Fruit fly (Drosophila melanogaster) whole organism, embryonic: Measurements from ENCODE around the gene Sf3b2.

Experiments used
- B-H1 ChIP-seq: fragments of 200-800 bp; sonication (Bioruptor generic); IDR thresholded peaks from 3 replicates; pipeline ENCODE4 v1.3.6; 2022; ENCODE audit warnings: missing biosample characterization, missing genetic modification characterization
- CG11398 ChIP-seq: fragments of 200-800 bp; sonication (Bioruptor generic); optimal IDR thresholded peaks from 2 replicates; lab custom pipeline; 2016; ENCODE audit warnings: missing biosample characterization, missing genetic modification characterization
- CG11695 ChIP-seq: fragments of 200-800 bp; sonication (Bioruptor generic); IDR thresholded peaks from 3 replicates; pipeline ENCODE4 v1.3.6; 2022; ENCODE audit warnings: missing biosample characterization, missing genetic modification characterization
- CG12071 ChIP-seq: fragments of 200-800 bp; sonication (Bioruptor generic); optimal IDR thresholded peaks from 3 replicates; lab custom pipeline; 2018; ENCODE audit warnings: missing biosample characterization, mild to moderate bottlenecking, missing genetic modification characterization
- CG13424 ChIP-seq: fragments of 200-800 bp; sonication (Bioruptor generic); optimal IDR thresholded peaks from 2 replicates; lab custom pipeline; 2019; ENCODE audit warnings: missing biosample characterization, mild to moderate bottlenecking, missing genetic modification characterization, moderate library complexity
- CG14667 ChIP-seq: fragments of 200-800 bp; sonication (Bioruptor generic); IDR thresholded peaks from 2 replicates; pipeline ENCODE4 v1.3.6; 2022; ENCODE audit warnings: missing biosample characterization, missing genetic modification characterization
- CG15479 ChIP-seq: fragments of 200-800 bp; sonication (Bioruptor generic); optimal IDR thresholded peaks from 3 replicates; lab custom pipeline; 2019; ENCODE audit warnings: missing biosample characterization, mild to moderate bottlenecking, missing genetic modification characterization, moderate library complexity
- CG15696 ChIP-seq: fragments of 200-800 bp; sonication (Bioruptor generic); optimal IDR thresholded peaks from 2 replicates; lab custom pipeline; 2019; ENCODE audit warnings: missing biosample characterization, mild to moderate bottlenecking, missing genetic modification characterization, moderate library complexity
- CG1792 ChIP-seq: fragments of 200-800 bp; sonication (Bioruptor generic); optimal IDR thresholded peaks from 2 replicates; lab custom pipeline; 2016; ENCODE audit warnings: missing biosample characterization, missing genetic modification characterization
- CG18262 ChIP-seq: fragments of 200-800 bp; optimal IDR thresholded peaks from 3 replicates; lab custom pipeline; 2019; ENCODE audit warnings: missing biosample characterization, mild to moderate bottlenecking, missing genetic modification characterization, moderate library complexity
- CG18476 ChIP-seq: fragments of 200-800 bp; sonication (Bioruptor generic); optimal IDR thresholded peaks from 2 replicates; lab custom pipeline; 2016; ENCODE audit warnings: missing biosample characterization, mild to moderate bottlenecking, missing genetic modification characterization
- CG3281 ChIP-seq: fragments of 200-800 bp; sonication (Bioruptor generic); optimal IDR thresholded peaks from 3 replicates; lab custom pipeline; 2017; ENCODE audit warnings: missing biosample characterization, mild to moderate bottlenecking, missing genetic modification characterization
- CG4617 ChIP-seq: fragments of 200-800 bp; sonication (Bioruptor generic); optimal IDR thresholded peaks from 3 replicates; lab custom pipeline; 2016; ENCODE audit warnings: missing biosample characterization, missing genetic modification characterization, borderline replicate concordance
- CG5245 ChIP-seq: fragments of 200-800 bp; sonication (Bioruptor generic); optimal IDR thresholded peaks from 3 replicates; lab custom pipeline; 2016; ENCODE audit warnings: missing biosample characterization, missing genetic modification characterization
- CG6254 ChIP-seq: fragments of 200-800 bp; sonication (Bioruptor generic); optimal IDR thresholded peaks from 3 replicates; lab custom pipeline; 2017; ENCODE audit warnings: mild to moderate bottlenecking, missing biosample characterization, missing genetic modification reagents, missing genetic modification characterization
- CG6765 ChIP-seq: fragments of 200-800 bp; sonication (Bioruptor generic); optimal IDR thresholded peaks from 3 replicates; lab custom pipeline; 2017; ENCODE audit warnings: missing biosample characterization, mild to moderate bottlenecking, missing genetic modification characterization
- CG8924 ChIP-seq: fragments of 200-800 bp; optimal IDR thresholded peaks from 3 replicates; lab custom pipeline; 2019; ENCODE audit warnings: missing biosample characterization, mild to moderate bottlenecking, missing genetic modification characterization, moderate library complexity
- Chrac-16 ChIP-seq: fragments of 200-800 bp; sonication (Bioruptor generic); optimal IDR thresholded peaks from 3 replicates; lab custom pipeline; 2016; ENCODE audit warnings: missing biosample characterization, missing genetic modification characterization
- E2f2 ChIP-seq: fragments of 200-800 bp; sonication (Bioruptor generic); IDR thresholded peaks from 2 replicates; pipeline ENCODE4 v1.3.6; 2022; ENCODE audit warnings: missing biosample characterization, missing genetic modification characterization
- Elba2 ChIP-seq: fragments of 200-800 bp; sonication (Bioruptor generic); optimal IDR thresholded peaks from 3 replicates; lab custom pipeline; 2016; ENCODE audit warnings: missing biosample characterization, missing genetic modification characterization
- HLHmδ ChIP-seq: fragments of 200-800 bp; sonication (Bioruptor generic); optimal IDR thresholded peaks from 2 replicates; lab custom pipeline; 2018; ENCODE audit warnings: missing biosample characterization, mild to moderate bottlenecking, missing genetic modification characterization, moderate library complexity
- HmgZ ChIP-seq: fragments of 200-800 bp; sonication (Bioruptor generic); optimal IDR thresholded peaks from 2 replicates; lab custom pipeline; 2018; ENCODE audit warnings: missing biosample characterization, mild to moderate bottlenecking, missing genetic modification characterization
- Hr3 ChIP-seq: fragments of 200-800 bp; sonication (Bioruptor generic); optimal IDR thresholded peaks from 3 replicates; lab custom pipeline; 2016; ENCODE audit warnings: missing biosample characterization, missing genetic modification characterization
- Opbp ChIP-seq: fragments of 200-800 bp; sonication (Bioruptor generic); IDR thresholded peaks from 3 replicates; pipeline ENCODE4 v1.3.6; 2022; ENCODE audit warnings: missing biosample characterization, missing genetic modification characterization; ENCODE audit not compliant: partially characterized antibody
- Ssrp ChIP-seq: fragments of 200-800 bp; sonication (Bioruptor generic); optimal IDR thresholded peaks from 2 replicates; lab custom pipeline; 2018; ENCODE audit warnings: missing biosample characterization, mild to moderate bottlenecking, missing genetic modification characterization, moderate library complexity
- Xrp1 ChIP-seq: fragments of 200-800 bp; sonication (Bioruptor generic); IDR thresholded peaks from 2 replicates; pipeline ENCODE4 v1.3.6; 2022; ENCODE audit warnings: missing biosample characterization, missing genetic modification characterization
- YL-1 ChIP-seq: fragments of 200-800 bp; sonication (Bioruptor generic); optimal IDR thresholded peaks from 3 replicates; lab custom pipeline; 2017; ENCODE audit warnings: missing biosample characterization, mild to moderate bottlenecking, missing genetic modification characterization
- ac ChIP-seq: fragments of 200-800 bp; sonication (Bioruptor generic); optimal IDR thresholded peaks from 3 replicates; lab custom pipeline; 2017; ENCODE audit warnings: missing biosample characterization, mild to moderate bottlenecking, missing genetic modification characterization
- al ChIP-seq: fragments of 200-800 bp; sonication (Bioruptor generic); IDR thresholded peaks from 2 replicates; pipeline ENCODE4 v1.3.6; 2022; ENCODE audit warnings: missing biosample characterization, missing genetic modification characterization
- bcd ChIP-seq: fragments of 200-800 bp; sonication (Bioruptor generic); optimal IDR thresholded peaks from 2 replicates; lab custom pipeline; 2017; ENCODE audit warnings: missing biosample characterization, mild to moderate bottlenecking, missing genetic modification characterization
- cad ChIP-seq: fragments of >200 bp; optimal IDR thresholded peaks from 2 replicates; lab custom pipeline; 2017; ENCODE audit warnings: missing biosample characterization, missing genetic modification characterization
- caup ChIP-seq: fragments of 200-800 bp; sonication (Bioruptor generic); optimal IDR thresholded peaks from 3 replicates; lab custom pipeline; 2017; ENCODE audit warnings: missing biosample characterization, mild to moderate bottlenecking, missing genetic modification characterization, moderate library complexity; ENCODE audit not compliant: severe bottlenecking
- crc ChIP-seq: fragments of 200-800 bp; sonication (Bioruptor generic); optimal IDR thresholded peaks from 2 replicates; lab custom pipeline; 2016; ENCODE audit warnings: missing biosample characterization, missing genetic modification characterization
- crp ChIP-seq, 2 experiments: fragments of 200-800 bp; sonication (Bioruptor generic); optimal IDR thresholded peaks; 2 replicates in 1 of 2; 3 replicates in 1 of 2; lab custom pipeline; 2017; ENCODE audit warnings: missing biosample characterization in 2 of 2, missing genetic modification characterization in 2 of 2, mild to moderate bottlenecking in 1 of 2, moderate library complexity in 1 of 2
- dan ChIP-seq: fragments of 200-800 bp; sonication (Bioruptor generic); IDR thresholded peaks from 2 replicates; pipeline ENCODE4 v1.3.6; 2022; ENCODE audit warnings: missing biosample characterization, missing genetic modification characterization
- dm ChIP-seq: fragments of 200-800 bp; sonication (Bioruptor generic); optimal IDR thresholded peaks from 3 replicates; lab custom pipeline; 2016; ENCODE audit warnings: missing biosample characterization, missing genetic modification characterization
- ewg ChIP-seq: fragments of 200-800 bp; sonication (Bioruptor generic); optimal IDR thresholded peaks from 3 replicates; lab custom pipeline; 2017; ENCODE audit warnings: mild to moderate bottlenecking, missing biosample characterization, missing genetic modification reagents, missing genetic modification characterization
- fd96Cb ChIP-seq: fragments of 200-800 bp; sonication (Bioruptor generic); optimal IDR thresholded peaks from 2 replicates; lab custom pipeline; 2018; ENCODE audit warnings: missing biosample characterization, mild to moderate bottlenecking, missing genetic modification characterization, moderate library complexity
- gem ChIP-seq: fragments of 200-800 bp; sonication (Bioruptor generic); optimal IDR thresholded peaks from 2 replicates; lab custom pipeline; 2019; ENCODE audit warnings: missing biosample characterization, mild to moderate bottlenecking, missing genetic modification characterization, moderate library complexity
- grn ChIP-seq: fragments of 200-800 bp; sonication (Bioruptor generic); optimal IDR thresholded peaks from 3 replicates; lab custom pipeline; 2017; ENCODE audit warnings: missing biosample characterization, missing genetic modification characterization
- gro ChIP-seq: fragments of 200-800 bp; sonication (Bioruptor generic); optimal IDR thresholded peaks from 2 replicates; lab custom pipeline; 2016; ENCODE audit warnings: missing biosample characterization, missing genetic modification characterization
- gsb ChIP-seq: fragments of 200-800 bp; sonication (Bioruptor generic); IDR thresholded peaks from 2 replicates; pipeline ENCODE4 v1.3.6; 2022; ENCODE audit warnings: missing biosample characterization, missing genetic modification characterization
- kay ChIP-seq: fragments of 200-800 bp; sonication (Bioruptor generic); optimal IDR thresholded peaks from 2 replicates; lab custom pipeline; 2016; ENCODE audit warnings: missing biosample characterization, missing genetic modification characterization
- org-1 ChIP-seq: fragments of 200-800 bp; sonication (Bioruptor generic); optimal IDR thresholded peaks from 2 replicates; lab custom pipeline; 2017; ENCODE audit warnings: missing biosample characterization, missing genetic modification characterization
- sd ChIP-seq: fragments of 200-800 bp; sonication (Bioruptor generic); optimal IDR thresholded peaks from 3 replicates; lab custom pipeline; 2018; ENCODE audit warnings: missing biosample characterization, mild to moderate bottlenecking, missing genetic modification characterization, moderate library complexity
- sens ChIP-seq: fragments of 200-800 bp; sonication (Bioruptor generic); peaks from one replicate; lab custom pipeline; 2016; ENCODE audit warnings: missing biosample characterization, missing genetic modification characterization
- sisA ChIP-seq: fragments of 200-800 bp; sonication (Bioruptor generic); IDR thresholded peaks from 2 replicates; pipeline ENCODE4 v1.3.6; 2022; ENCODE audit warnings: missing biosample characterization, missing genetic modification characterization
- sug ChIP-seq: fragments of 200-800 bp; optimal IDR thresholded peaks from 2 replicates; lab custom pipeline; 2019; ENCODE audit warnings: missing biosample characterization, mild to moderate bottlenecking, missing genetic modification characterization, moderate library complexity
- tin ChIP-seq: fragments of 200-800 bp; sonication (Bioruptor generic); optimal IDR thresholded peaks from 3 replicates; lab custom pipeline; 2016; ENCODE audit warnings: missing biosample characterization, missing genetic modification characterization
- vnd ChIP-seq: fragments of 200-800 bp; sonication (Bioruptor generic); IDR thresholded peaks from 3 replicates; pipeline ENCODE4 v1.3.6; 2022; ENCODE audit warnings: missing biosample characterization, missing genetic modification characterization; ENCODE audit not compliant: partially characterized antibody
- wdn ChIP-seq: fragments of 200-800 bp; sonication (Bioruptor generic); IDR thresholded peaks from 2 replicates; pipeline ENCODE4 v1.3.6; 2022; ENCODE audit warnings: missing biosample characterization, missing genetic modification characterization
- zfh1 ChIP-seq: fragments of 200-800 bp; sonication (Bioruptor generic); IDR thresholded peaks from 3 replicates; pipeline ENCODE4 v1.3.6; 2022; ENCODE audit warnings: missing biosample characterization, missing genetic modification characterization

The Sf3b2 gene

DNA sequence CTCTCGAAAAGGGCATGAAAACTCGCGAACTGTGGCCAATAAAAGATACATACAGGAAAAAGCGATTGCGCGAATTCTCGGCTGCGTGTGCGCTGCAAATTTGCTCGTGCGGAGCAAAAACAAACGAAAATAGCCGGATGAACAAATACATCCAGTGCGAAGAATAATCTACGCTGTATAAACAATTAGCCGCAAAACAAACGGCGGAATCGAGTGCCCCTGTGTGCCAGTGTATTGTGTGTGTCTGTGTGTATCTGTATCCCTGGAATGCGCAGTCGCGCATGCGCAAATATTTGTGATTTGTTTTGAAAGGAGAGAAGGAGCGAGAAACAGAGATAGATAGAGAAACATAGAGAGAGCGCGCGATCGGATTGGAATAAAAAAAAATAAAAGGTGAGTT, 29.4 kb downstream of the Sf3b2 start (continued):
- no peak for TF ChIP-seq HLHmδ (GFP tag; lab: Kevin White, UChicago)
- TF ChIP-seq ac (GFP tag; lab: Kevin White, UChicago), result peak; percentile 44
- no peak for TF ChIP-seq dm
- TF ChIP-seq vnd, result no peak
- TF ChIP-seq crp (GFP tag; optimal IDR thresholded peaks at IDR 0.05; lab: Kevin White, UChicago), result no peak
- peak; percentile 49 for TF ChIP-seq ewg (GFP tag; lab: Kevin White, UChicago)
- no peak for TF ChIP-seq org-1 (GFP tag; lab: Kevin White, UChicago)
- peak; percentile 53 for TF ChIP-seq sd (tag; lab: Kevin White, UChicago)
- no peak for TF ChIP-seq al (GFP tag; lab: Robert Waterston, UW)
- peak; percentile 3 for TF ChIP-seq YL-1 (GFP tag; lab: Kevin White, UChicago)
- TF ChIP-seq cad (GFP tag; lab: Kevin White, UChicago), result peak; percentile 3
- no peak for TF ChIP-seq CG18476 (GFP tag; lab: Kevin White, UChicago)
- TF ChIP-seq gro (GFP tag; lab: Kevin White, UChicago), result no peak
- no peak for TF ChIP-seq CG1792
- TF ChIP-seq CG15479 (GFP tag; lab: Kevin White, UChicago), result peak; percentile 88
- no peak for TF ChIP-seq CG11695
- TF ChIP-seq sens (GFP tag; lab: Kevin White, UChicago), result peak; percentile 15
- TF ChIP-seq Hr3 (GFP tag; lab: Kevin White, UChicago), result no peak
- TF ChIP-seq CG4617, result no peak
- no peak for TF ChIP-seq sug (tag; lab: Kevin White, UChicago)
- peak; percentile 30; the same call in 1 of the 3 replicates for TF ChIP-seq zfh1 (GFP tag; lab: Robert Waterston, UW)
- TF ChIP-seq CG11398 (GFP tag; lab: Kevin White, UChicago), result no peak
- TF ChIP-seq dan, result no peak
- TF ChIP-seq bcd (GFP tag; lab: Kevin White, UChicago), result no peak
- TF ChIP-seq grn (GFP tag; lab: Kevin White, UChicago), result no peak
- no peak for TF ChIP-seq fd96Cb (tag; lab: Kevin White, UChicago)
- TF ChIP-seq Chrac-16, result no peak
- no peak for TF ChIP-seq Elba2 (GFP tag; lab: Kevin White, UChicago)
- no peak for TF ChIP-seq gsb (GFP tag; lab: Robert Waterston, UW)
- no peak for TF ChIP-seq gem (tag; lab: Kevin White, UChicago)
- TF ChIP-seq B-H1 (GFP tag; lab: Robert Waterston, UW), result no peak
- peak; percentile 92 for TF ChIP-seq CG6254 (GFP tag; lab: Kevin White, UChicago)
- no peak for TF ChIP-seq kay (GFP tag; lab: Kevin White, UChicago)
- TF ChIP-seq tin (GFP tag; lab: Kevin White, UChicago), result no peak
- TF ChIP-seq wdn, result no peak
- TF ChIP-seq HmgZ (tag; lab: Kevin White, UChicago), result no peak
- no peak for TF ChIP-seq caup (GFP tag; lab: Kevin White, UChicago)
- no peak for TF ChIP-seq crc (GFP tag; lab: Kevin White, UChicago)
- no peak for TF ChIP-seq CG13424 (tag; lab: Kevin White, UChicago)
- no peak for TF ChIP-seq CG14667
- no peak for TF ChIP-seq E2f2 (GFP tag; lab: Robert Waterston, UW)
- no peak for TF ChIP-seq Xrp1 (GFP tag; lab: Robert Waterston, UW)
- no peak for TF ChIP-seq CG8924 (tag; lab: Kevin White, UChicago)
- TF ChIP-seq CG5245 (GFP tag; lab: Kevin White, UChicago), result no peak
- TF ChIP-seq Ssrp (tag; lab: Kevin White, UChicago), result no peak
- no peak for TF ChIP-seq CG18262 (tag; lab: Kevin White, UChicago)
- peak; percentile 4 for TF ChIP-seq CG15696 (tag; lab: Kevin White, UChicago)
- no peak for TF ChIP-seq sisA (GFP tag; lab: Robert Waterston, UW)
- no peak for TF ChIP-seq CG12071 (GFP tag; lab: Kevin White, UChicago)
- no peak for TF ChIP-seq CG6765 (GFP tag; lab: Kevin White, UChicago)
- TF ChIP-seq CG3281 (GFP tag; lab: Kevin White, UChicago), result no peak
- TF ChIP-seq Opbp, result no peak
